Worm (Caenorhabditis elegans) whole organism, midembryonic: ENCODE data around the gene Y51H7C.10.

Experiments
- T22C8.4 ChIP-seq: fragments of 200-800 bp; sonication (Bioruptor generic); IDR thresholded peaks from 2 replicates; pipeline ENCODE4 v1.3.6; 2022; ENCODE audit warnings: missing genetic modification characterization, missing compliant biosample characterization
- cog-1 ChIP-seq: sonication (generic microtip); optimal IDR thresholded peaks from 2 replicates; lab custom pipeline; 2016; ENCODE audit warnings: missing genetic modification characterization, missing compliant biosample characterization
- flt-1 ChIP-seq: fragments of 200-800 bp; sonication (Bioruptor generic); IDR thresholded peaks from 2 replicates; pipeline ENCODE4 v1.3.6; 2022; ENCODE audit warnings: missing genetic modification characterization, missing compliant biosample characterization
- klf-2 ChIP-seq: fragments of 200-800 bp; sonication (Bioruptor generic); conservative IDR thresholded peaks from 2 replicates; pipeline ENCODE4 v1.3.6; 2022; ENCODE audit warnings: missing genetic modification reagents, missing genetic modification characterization, missing compliant biosample characterization
- med-1 ChIP-seq: sonication (generic microtip); optimal IDR thresholded peaks from 2 replicates; lab custom pipeline; 2017; ENCODE audit warnings: missing genetic modification characterization, mild to moderate bottlenecking, missing compliant biosample characterization, antibody characterized with exemption, missing genetic modification reagents; ENCODE audit not compliant: insufficient read depth
- ref-1 ChIP-seq: fragments of 200-800 bp; sonication (Bioruptor generic); conservative IDR thresholded peaks from 2 replicates; pipeline ENCODE4 v1.3.6; 2022; ENCODE audit warnings: missing genetic modification reagents, missing genetic modification characterization, missing compliant biosample characterization
- tab-1 ChIP-seq: fragments of 200-800 bp; sonication (Bioruptor generic); IDR thresholded peaks from 2 replicates; pipeline ENCODE4 v1.3.6; 2022; ENCODE audit warnings: missing genetic modification characterization, missing compliant biosample characterization
- ztf-23 ChIP-seq: fragments of 200-800 bp; sonication (Bioruptor generic); IDR thresholded peaks from 2 replicates; pipeline ENCODE4 v1.3.6; 2022; ENCODE audit warnings: missing genetic modification reagents, missing genetic modification characterization, missing compliant biosample characterization
- ztf-29 ChIP-seq: fragments of 200-800 bp; sonication (Bioruptor generic); IDR thresholded peaks from 2 replicates; pipeline ENCODE4 v1.3.6; 2022; ENCODE audit warnings: missing genetic modification reagents, missing genetic modification characterization, missing compliant biosample characterization

DNA sequence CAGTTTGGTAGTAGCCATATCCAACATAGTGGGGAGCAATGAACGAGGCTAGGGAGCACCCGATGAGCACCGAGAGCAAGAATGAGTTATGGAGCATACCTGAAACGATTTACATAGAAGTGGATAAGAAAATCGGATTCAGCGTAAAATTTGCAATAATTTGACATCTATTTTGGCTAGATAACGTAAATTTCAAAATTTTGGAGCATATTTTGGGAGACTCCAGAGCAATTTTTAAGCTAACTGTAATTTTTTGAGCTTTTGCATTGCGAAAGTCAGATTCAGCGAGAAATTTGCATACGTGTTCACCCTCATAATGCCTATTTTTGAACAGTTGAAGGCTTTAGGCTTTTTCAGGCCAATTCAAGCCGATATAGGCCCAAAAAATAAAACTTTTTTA is 42.9 kb upstream of the Y51H7C.10 start, which contains the start of gene Y51H7C.13:
- TF ChIP-seq ztf-23 (GFP tag; lab: Robert Waterston, UW): no peak
- no peak for TF ChIP-seq T22C8.4 (GFP tag; lab: Robert Waterston, UW)
- TF ChIP-seq tab-1 (GFP tag; lab: Robert Waterston, UW): no peak
- no peak for TF ChIP-seq cog-1
- TF ChIP-seq ztf-29 (GFP tag; lab: Robert Waterston, UW): no peak
- TF ChIP-seq ref-1: no peak
- TF ChIP-seq flt-1: no peak
- TF ChIP-seq klf-2 (GFP tag; lab: Robert Waterston, UW): no peak
- TF ChIP-seq med-1: no peak
